Fruit fly (Drosophila melanogaster): ENCODE data around the gene bnk.

The bnk gene

DNA sequence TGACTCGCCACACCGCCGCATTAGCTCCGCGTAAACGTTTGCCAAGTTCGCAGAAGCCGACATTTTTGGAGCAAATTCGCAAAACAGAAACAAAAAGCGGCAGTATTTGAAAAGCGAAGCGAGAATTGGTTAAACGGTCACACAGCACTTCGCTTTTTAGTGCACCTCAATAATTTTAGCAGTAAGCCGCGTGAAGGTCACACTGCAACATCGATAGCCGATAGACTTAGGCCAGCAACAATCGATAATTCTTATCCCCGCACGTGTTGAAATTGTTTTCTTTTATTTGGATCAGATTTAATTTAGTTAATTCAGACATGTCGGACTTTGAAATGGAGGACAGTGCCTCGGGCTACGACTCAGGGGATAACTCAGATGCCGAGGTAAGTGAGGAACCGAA is 20.1 kb downstream of the bnk start, which contains the start of the genes Zwilch and CG1542 (continued):
- TF ChIP-seq repo (GFP tag; optimal IDR thresholded peaks at IDR 0.05) (no peak), CG4854 (GFP tag; optimal IDR thresholded peaks at IDR 0.05) (no peak), row (GFP tag; IDR thresholded peaks at IDR 0.05) (no peak; the same call in 2 of the 3 replicates), gsb-n (tag; optimal IDR thresholded peaks at IDR 0.05) (no peak), ap (GFP tag; IDR thresholded peaks at IDR 0.05) (no peak), lab (GFP tag; optimal IDR thresholded peaks at IDR 0.05) (no peak), CG10209 (GFP tag; optimal IDR thresholded peaks at IDR 0.05) (no peak), CkIIα-i1 (GFP tag; IDR thresholded peaks at IDR 0.05) (no peak), CG10462 (GFP tag; optimal IDR thresholded peaks at IDR 0.05) (no peak), CG17912 (GFP tag; optimal IDR thresholded peaks at IDR 0.05) (no peak), CG7839 (tag; optimal IDR thresholded peaks at IDR 0.05) (no peak), Mad (GFP tag; optimal IDR thresholded peaks at IDR 0.05) (no peak), NC2β (GFP tag; optimal IDR thresholded peaks at IDR 0.05) (no peak), toy (GFP tag; IDR thresholded peaks at IDR 0.05) (no peak), HHEX (GFP tag; optimal IDR thresholded peaks at IDR 0.05) (no peak), CG5180 (GFP tag; optimal IDR thresholded peaks at IDR 0.05) (no peak), Sin3A (optimal IDR thresholded peaks at IDR 0.05) (peak; percentile 58), dm (GFP tag; optimal IDR thresholded peaks at IDR 0.05) (peak; percentile 96), ken (GFP tag; IDR thresholded peaks at IDR 0.05) (no peak), Rx (GFP tag; IDR thresholded peaks at IDR 0.05) (no peak), CG15269 (tag; optimal IDR thresholded peaks at IDR 0.05) (no peak), Xrp1 (GFP tag; IDR thresholded peaks at IDR 0.05) (no peak), CG8388 (GFP tag; optimal IDR thresholded peaks at IDR 0.05) (no peak), trh (GFP tag; optimal IDR thresholded peaks at IDR 0.05) (no peak), sr (GFP tag; IDR thresholded peaks at IDR 0.05) (no peak), NfI (GFP tag; optimal IDR thresholded peaks at IDR 0.05) (no peak), CG7745 (tag; optimal IDR thresholded peaks at IDR 0.05) (no peak), Ssrp (tag; optimal IDR thresholded peaks at IDR 0.05) (no peak), CG6683 (GFP tag; optimal IDR thresholded peaks at IDR 0.05) (no peak), tup (GFP tag; optimal IDR thresholded peaks at IDR 0.05) (no peak), sob (GFP tag; IDR thresholded peaks at IDR 0.05) (no peak), CG16815 (GFP tag; optimal IDR thresholded peaks at IDR 0.05) (no peak), run (tag; optimal IDR thresholded peaks at IDR 0.05) (no peak), stwl (tag; optimal IDR thresholded peaks at IDR 0.05) (peak; percentile 92), C15 (GFP tag; IDR thresholded peaks at IDR 0.05) (no peak), CG4424 (GFP tag; optimal IDR thresholded peaks at IDR 0.05) (no peak), Max (GFP tag; optimal IDR thresholded peaks at IDR 0.05) (peak; percentile 78), Sox100B (GFP tag; optimal IDR thresholded peaks at IDR 0.05) (no peak), Optix (GFP tag; IDR thresholded peaks at IDR 0.05) (no peak), CG9876 (GFP tag; optimal IDR thresholded peaks at IDR 0.05) (no peak), CG30020 (tag; optimal IDR thresholded peaks at IDR 0.05) (no peak), E2f2 (GFP tag; IDR thresholded peaks at IDR 0.05) (peak; percentile 97), CG12391 (tag; optimal IDR thresholded peaks at IDR 0.05) (no peak), pfk (GFP tag; optimal IDR thresholded peaks at IDR 0.05) (no peak), CG3726 (GFP tag; IDR thresholded peaks at IDR 0.05) (no peak), CG2875 (GFP tag; optimal IDR thresholded peaks at IDR 0.05) (no peak), crol (GFP tag; IDR thresholded peaks at IDR 0.05) (no peak), nau (GFP tag; optimal IDR thresholded peaks at IDR 0.05) (no peak), Elba2 (GFP tag; optimal IDR thresholded peaks at IDR 0.05) (no peak), slbo (GFP tag; IDR thresholded peaks at IDR 0.05) (no peak), H2.0 (GFP tag; IDR thresholded peaks at IDR 0.05) (no peak), maf-S (GFP tag; optimal IDR thresholded peaks at IDR 0.05) (no peak), CG12659 (GFP tag; optimal IDR thresholded peaks at IDR 0.05) (peak; percentile 62)
